Fruit fly (Drosophila melanogaster) whole organism, prepupa: ENCODE measurements around the gene Had1.

ENCODE experiments used
- CG11294 ChIP-seq: fragments of 200-800 bp; sonication (Bioruptor generic); IDR thresholded peaks from 2 replicates; pipeline ENCODE4 v1.3.6; 2022; ENCODE audit warnings: missing biosample characterization, missing genetic modification characterization
- CG11762 ChIP-seq: fragments of 200-800 bp; sonication (Bioruptor generic); optimal IDR thresholded peaks from 3 replicates; lab custom pipeline; 2016; ENCODE audit warnings: missing biosample characterization, missing genetic modification characterization; ENCODE audit not compliant: insufficient read depth
- CG11902 ChIP-seq: fragments of 200-800 bp; sonication (Bioruptor generic); optimal IDR thresholded peaks from 3 replicates; lab custom pipeline; 2016; ENCODE audit warnings: missing biosample characterization, missing genetic modification characterization
- CG15336 ChIP-seq: fragments of 200-800 bp; sonication (Bioruptor generic); IDR thresholded peaks from 2 replicates; pipeline ENCODE4 v1.3.6; 2022; ENCODE audit warnings: missing biosample characterization, missing genetic modification characterization
- CG1621 ChIP-seq: fragments of 200-800 bp; sonication (Bioruptor generic); optimal IDR thresholded peaks from 3 replicates; lab custom pipeline; 2018; ENCODE audit warnings: missing biosample characterization, mild to moderate bottlenecking, missing genetic modification characterization
- CG16779 ChIP-seq: fragments of 200-800 bp; sonication (Bioruptor generic); optimal IDR thresholded peaks from 3 replicates; lab custom pipeline; 2017; ENCODE audit warnings: missing biosample characterization, mild to moderate bottlenecking, missing genetic modification characterization
- CG3032 ChIP-seq: fragments of 200-800 bp; optimal IDR thresholded peaks from 2 replicates; lab custom pipeline; 2019; ENCODE audit warnings: missing biosample characterization, mild to moderate bottlenecking, missing genetic modification characterization, moderate library complexity
- CG31627 ChIP-seq: fragments of 200-800 bp; sonication (Bioruptor generic); optimal IDR thresholded peaks from 3 replicates; lab custom pipeline; 2016; ENCODE audit warnings: missing biosample characterization, missing genetic modification characterization
- CG32006 ChIP-seq: fragments of 200-800 bp; sonication (Bioruptor generic); optimal IDR thresholded peaks from 3 replicates; lab custom pipeline; 2017; ENCODE audit warnings: missing biosample characterization, mild to moderate bottlenecking, missing genetic modification characterization
- CG34406 ChIP-seq: fragments of 200-800 bp; sonication (Bioruptor generic); optimal IDR thresholded peaks from 3 replicates; lab custom pipeline; 2016; ENCODE audit warnings: missing biosample characterization, missing genetic modification characterization
- CG3919 ChIP-seq: fragments of 200-800 bp; sonication (Bioruptor generic); optimal IDR thresholded peaks from 3 replicates; lab custom pipeline; 2016; ENCODE audit warnings: missing biosample characterization, missing genetic modification characterization
- CG4318 ChIP-seq: fragments of 200-800 bp; sonication (Bioruptor generic); optimal IDR thresholded peaks from 3 replicates; lab custom pipeline; 2017; ENCODE audit warnings: missing biosample characterization, mild to moderate bottlenecking, missing genetic modification characterization
- CG6163 ChIP-seq: fragments of 200-800 bp; sonication (Bioruptor generic); IDR thresholded peaks from 3 replicates; pipeline ENCODE4 v1.3.6; 2022; ENCODE audit warnings: missing biosample characterization, missing genetic modification characterization
- CG6276 ChIP-seq: fragments of 200-800 bp; sonication (Bioruptor generic); optimal IDR thresholded peaks from 2 replicates; lab custom pipeline; 2017; ENCODE audit warnings: missing biosample characterization, mild to moderate bottlenecking, missing genetic modification characterization
- CG6792 ChIP-seq: fragments of 200-800 bp; sonication (Bioruptor generic); optimal IDR thresholded peaks from 3 replicates; lab custom pipeline; 2016; ENCODE audit warnings: missing biosample characterization, missing genetic modification characterization
- CG6854 ChIP-seq: fragments of 200-800 bp; sonication (Bioruptor generic); optimal IDR thresholded peaks from 2 replicates; lab custom pipeline; 2017; ENCODE audit warnings: missing biosample characterization, mild to moderate bottlenecking, missing genetic modification characterization
- CG7368 ChIP-seq: fragments of 200-800 bp; sonication (Bioruptor generic); optimal IDR thresholded peaks from 3 replicates; lab custom pipeline; 2016; ENCODE audit warnings: missing biosample characterization, missing genetic modification characterization
- CG8119 ChIP-seq: fragments of 200-800 bp; sonication (Bioruptor generic); IDR thresholded peaks from 3 replicates; pipeline ENCODE4 v1.3.6; 2022; ENCODE audit warnings: missing biosample characterization, missing genetic modification characterization
- CG8632 ChIP-seq: fragments of 200-800 bp; sonication (Bioruptor generic); optimal IDR thresholded peaks from 3 replicates; lab custom pipeline; 2016; ENCODE audit warnings: missing biosample characterization, missing genetic modification characterization
- CG9139 ChIP-seq: fragments of 200-800 bp; sonication (Bioruptor generic); optimal IDR thresholded peaks from 3 replicates; lab custom pipeline; 2017; ENCODE audit warnings: missing biosample characterization, mild to moderate bottlenecking, missing genetic modification characterization
- Eip78C ChIP-seq: fragments of 200-800 bp; sonication (Bioruptor generic); peaks from one replicate; lab custom pipeline; 2016; ENCODE audit warnings: missing biosample characterization, missing genetic modification characterization
- Eip93F ChIP-seq: fragments of 200-800 bp; sonication (Bioruptor generic); optimal IDR thresholded peaks from 2 replicates; lab custom pipeline; 2016; ENCODE audit warnings: missing biosample characterization, mild to moderate bottlenecking, missing genetic modification characterization
- Ets21C ChIP-seq: fragments of 200-800 bp; sonication (Bioruptor generic); optimal IDR thresholded peaks from 3 replicates; lab custom pipeline; 2016; ENCODE audit warnings: missing biosample characterization, missing genetic modification characterization
- Ets96B ChIP-seq: fragments of 200-800 bp; optimal IDR thresholded peaks from 2 replicates; lab custom pipeline; 2019; ENCODE audit warnings: missing biosample characterization, mild to moderate bottlenecking, missing genetic modification characterization, moderate library complexity
- Hr38 ChIP-seq: sonication (Bioruptor generic); optimal IDR thresholded peaks from 2 replicates; lab custom pipeline; 2016; ENCODE audit warnings: missing biosample characterization, missing genetic modification characterization
- Met ChIP-seq: fragments of 200-800 bp; sonication (Bioruptor generic); optimal IDR thresholded peaks from 3 replicates; lab custom pipeline; 2016; ENCODE audit warnings: missing biosample characterization, missing genetic modification characterization
- OdsH ChIP-seq: fragments of 200-800 bp; sonication (Bioruptor generic); optimal IDR thresholded peaks from 3 replicates; lab custom pipeline; 2016; ENCODE audit warnings: missing biosample characterization, missing genetic modification characterization
- Sox102F ChIP-seq: fragments of 200-800 bp; sonication (Bioruptor generic); optimal IDR thresholded peaks from 2 replicates; lab custom pipeline; 2016; ENCODE audit warnings: missing biosample characterization, mild to moderate bottlenecking, missing genetic modification characterization
- achi ChIP-seq: fragments of 200-800 bp; sonication (Bioruptor generic); optimal IDR thresholded peaks from 3 replicates; lab custom pipeline; 2016; ENCODE audit warnings: missing biosample characterization, missing genetic modification characterization
- acj6 ChIP-seq: fragments of 200-800 bp; sonication (Bioruptor generic); optimal IDR thresholded peaks from 3 replicates; lab custom pipeline; 2016; ENCODE audit warnings: missing biosample characterization, missing genetic modification characterization
- cyc ChIP-seq: fragments of 200-800 bp; sonication (Bioruptor generic); optimal IDR thresholded peaks from 3 replicates; lab custom pipeline; 2016; ENCODE audit warnings: missing biosample characterization, missing genetic modification characterization
- dsx ChIP-seq: fragments of 200-800 bp; optimal IDR thresholded peaks from 3 replicates; lab custom pipeline; 2019; ENCODE audit warnings: missing biosample characterization, mild to moderate bottlenecking, missing genetic modification characterization, moderate library complexity; ENCODE audit not compliant: poor library complexity, severe bottlenecking
- eg ChIP-seq: fragments of 200-800 bp; sonication (Bioruptor generic); IDR thresholded peaks from 3 replicates; pipeline ENCODE4 v1.3.6; 2022; ENCODE audit warnings: missing biosample characterization, missing genetic modification characterization
- esn ChIP-seq: fragments of 200-800 bp; sonication (Bioruptor generic); optimal IDR thresholded peaks from 2 replicates; lab custom pipeline; 2016; ENCODE audit warnings: missing biosample characterization, mild to moderate bottlenecking, missing genetic modification characterization, moderate library complexity
- fd59A ChIP-seq: fragments of 200-800 bp; sonication (Bioruptor generic); optimal IDR thresholded peaks from 2 replicates; lab custom pipeline; 2017; ENCODE audit warnings: missing biosample characterization, mild to moderate bottlenecking, missing genetic modification characterization, missing genetic modification reagents
- fkh ChIP-seq: fragments of 200-800 bp; sonication (Bioruptor generic); optimal IDR thresholded peaks from 3 replicates; lab custom pipeline; 2017; ENCODE audit warnings: missing biosample characterization, mild to moderate bottlenecking, missing genetic modification characterization, moderate library complexity
- lz ChIP-seq: fragments of 200-800 bp; sonication (Bioruptor generic); optimal IDR thresholded peaks from 3 replicates; lab custom pipeline; 2016; ENCODE audit warnings: missing biosample characterization, missing genetic modification characterization
- net ChIP-seq: fragments of 200-800 bp; sonication (Bioruptor generic); optimal IDR thresholded peaks from 3 replicates; lab custom pipeline; 2016; ENCODE audit warnings: missing biosample characterization, missing genetic modification characterization
- pdm3 ChIP-seq: fragments of 200-800 bp; sonication (Bioruptor generic); optimal IDR thresholded peaks from 3 replicates; lab custom pipeline; 2016; ENCODE audit warnings: missing biosample characterization, missing genetic modification characterization
- spab ChIP-seq: fragments of 200-800 bp; sonication (Bioruptor generic); optimal IDR thresholded peaks from 2 replicates; lab custom pipeline; 2017; ENCODE audit warnings: missing biosample characterization, mild to moderate bottlenecking, missing genetic modification characterization, missing genetic modification reagents
- ss ChIP-seq, 2 experiments: fragments of 200-800 bp; sonication (Bioruptor generic); optimal IDR thresholded peaks; 2 replicates in 1 of 2; 3 replicates in 1 of 2; lab custom pipeline; 2017 to 2018; ENCODE audit warnings: mild to moderate bottlenecking in 2 of 2, missing biosample characterization in 2 of 2, missing genetic modification characterization in 2 of 2, moderate library complexity in 1 of 2
- svp ChIP-seq: fragments of 200-800 bp; sonication (Bioruptor generic); peaks from one replicate; lab custom pipeline; 2016; ENCODE audit warnings: missing biosample characterization, missing genetic modification characterization
- topi ChIP-seq: fragments of 200-800 bp; sonication (Bioruptor generic); optimal IDR thresholded peaks from 3 replicates; lab custom pipeline; 2016; ENCODE audit warnings: missing biosample characterization, missing genetic modification characterization
- vri ChIP-seq: fragments of 200-800 bp; sonication (Bioruptor generic); optimal IDR thresholded peaks from 3 replicates; lab custom pipeline; 2016; ENCODE audit warnings: missing biosample characterization, mild to moderate bottlenecking, missing genetic modification characterization

The Had1 gene

DNA sequence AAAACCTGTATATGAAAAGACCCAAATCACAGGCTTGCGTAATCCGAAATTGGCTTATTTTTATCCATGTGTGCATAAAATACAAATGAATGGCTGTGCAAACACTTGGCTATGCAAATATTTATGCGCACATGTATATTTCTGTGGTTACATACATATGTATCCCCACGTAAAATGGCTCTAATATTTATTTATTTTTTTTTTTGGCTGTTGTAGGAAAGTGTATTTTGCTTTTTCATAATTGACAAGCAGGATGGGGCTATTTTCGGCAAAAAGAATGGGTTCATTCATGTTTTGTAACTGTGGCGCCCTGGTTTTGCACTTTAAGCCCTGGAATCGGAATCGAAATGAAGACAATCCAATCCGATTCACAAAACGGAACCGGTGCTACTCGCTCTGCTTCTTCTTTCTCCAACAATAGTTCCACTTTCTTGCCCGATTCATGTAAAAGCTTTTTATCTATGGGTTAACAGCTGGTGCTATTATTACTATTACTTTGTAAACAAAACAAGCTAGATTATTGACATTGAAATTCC lies 26.7 kb upstream of the Had1 start (continued):
- TF ChIP-seq eg (peak; percentile 91), vri (GFP tag; lab: Kevin White, UChicago) (peak; percentile 67), svp (GFP tag; lab: Kevin White, UChicago) (peak; percentile 86), net (GFP tag; lab: Kevin White, UChicago) (peak; percentile 84), spab (GFP tag; lab: Kevin White, UChicago) (peak; percentile 31), Ets21C (GFP tag; lab: Kevin White, UChicago) (peak; percentile 70), CG8119 (GFP tag; lab: Robert Waterston, UW) (peak; percentile 82), Met (GFP tag; lab: Kevin White, UChicago) (peak; percentile 79), Eip93F (GFP tag; lab: Kevin White, UChicago) (peak; percentile 20), CG11294 (GFP tag; lab: Robert Waterston, UW) (peak; percentile 68), CG6276 (GFP tag; lab: Kevin White, UChicago) (no peak), dsx (GFP tag; lab: Kevin White, UChicago) (peak; percentile 62), esn (GFP tag; lab: Kevin White, UChicago) (peak; percentile 80), CG11902 (GFP tag; lab: Kevin White, UChicago) (peak; percentile 45), lz (GFP tag; lab: Kevin White, UChicago) (peak; percentile 77), achi (GFP tag; lab: Kevin White, UChicago) (peak; percentile 80), CG1621 (no peak), CG6163 (GFP tag; lab: Robert Waterston, UW) (peak; percentile 86), topi (peak; percentile 75), CG15336 (peak; percentile 86), CG6854 (peak; percentile 22), acj6 (GFP tag; lab: Kevin White, UChicago) (peak; percentile 82), CG9139 (no peak), fkh (GFP tag; lab: Kevin White, UChicago) (peak; percentile 59), OdsH (GFP tag; lab: Kevin White, UChicago) (peak; percentile 85)

DNA sequence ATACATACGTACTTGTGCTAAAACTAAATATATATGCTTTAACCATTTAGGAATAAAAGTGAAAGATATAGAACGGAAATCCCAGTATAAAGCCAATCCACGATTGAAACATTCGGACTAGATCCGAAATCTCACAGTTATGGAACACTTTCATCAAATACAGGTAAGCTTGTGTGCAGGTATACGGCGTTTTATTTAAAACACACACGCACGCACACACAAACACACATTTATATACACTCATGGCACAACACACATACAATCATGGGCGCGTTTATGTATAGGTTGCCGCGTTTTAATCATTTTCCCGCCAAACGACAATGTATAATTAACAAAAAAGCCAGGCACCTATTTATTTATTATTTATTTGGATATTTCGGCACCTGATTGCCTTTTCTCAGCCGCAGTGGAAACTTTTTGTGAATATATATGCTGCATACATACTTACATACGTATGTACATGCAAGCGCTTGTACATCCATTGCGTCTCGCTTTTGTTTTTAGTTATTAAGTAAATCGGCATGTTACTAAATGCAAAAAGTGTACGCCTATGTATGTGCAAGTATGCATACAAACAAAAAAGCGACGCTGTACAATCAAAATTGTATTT lies 25.9 kb upstream of the Had1 start:
- TF ChIP-seq CG11762 (GFP tag; lab: Kevin White, UChicago) (no peak), CG4318 (GFP tag; lab: Kevin White, UChicago) (no peak), Eip78C (GFP tag; lab: Kevin White, UChicago) (no peak), svp (GFP tag; lab: Kevin White, UChicago) (peak; percentile 51)

DNA sequence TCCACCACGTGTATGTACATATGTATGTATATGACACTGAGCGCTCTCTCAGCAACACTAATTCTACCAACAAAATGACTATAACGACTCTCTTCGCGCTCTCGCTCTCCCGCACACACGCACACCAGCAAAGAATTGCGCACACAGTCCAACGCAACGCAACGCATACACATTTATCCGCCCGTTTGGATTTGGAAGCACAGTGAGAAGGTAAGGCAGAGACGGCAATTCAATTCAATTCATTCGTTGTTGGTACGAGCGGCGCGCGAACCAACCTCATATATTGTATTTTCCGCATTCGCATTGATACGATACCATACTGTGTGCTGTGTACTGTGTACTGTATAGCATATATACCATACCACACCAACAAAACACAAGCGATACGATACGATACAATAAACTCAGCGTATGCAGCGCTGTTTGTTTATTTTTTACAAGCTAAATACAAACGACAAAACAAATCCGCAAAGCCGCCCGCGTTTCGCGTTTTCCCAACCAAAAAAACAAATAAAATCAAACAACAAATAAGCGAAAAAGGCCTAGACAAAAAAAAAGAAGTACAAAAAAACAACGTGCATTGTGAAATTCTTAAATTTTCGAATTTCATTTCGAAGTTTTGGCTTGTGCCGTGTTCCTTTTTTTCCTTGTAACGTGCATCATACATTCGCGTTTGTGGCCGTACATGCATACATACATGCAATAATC lies 25.1 kb upstream of the Had1 start, which contains the start of the genes CG9921 and Dsp1:
CG9921 (minus strand) TSS at position 167 of the 708 bp plus-strand sequence.
Dsp1 (plus strand) TSS at position 179 of the 708 bp plus-strand sequence.
- TF ChIP-seq CG8632 (no peak), esn (GFP tag; lab: Kevin White, UChicago) (no peak), achi (GFP tag; lab: Kevin White, UChicago) (peak; percentile 1), CG32006 (GFP tag; lab: Kevin White, UChicago) (peak; percentile 10), CG6163 (GFP tag; lab: Robert Waterston, UW) (peak; percentile 51; the same call in 2 of the 3 replicates), CG31627 (GFP tag; lab: Kevin White, UChicago) (no peak), CG11902 (GFP tag; lab: Kevin White, UChicago) (no peak), CG34406 (GFP tag; lab: Kevin White, UChicago) (no peak), CG3919 (GFP tag; lab: Kevin White, UChicago) (peak; percentile 2), cyc (GFP tag; lab: Kevin White, UChicago) (no peak), pdm3 (no peak), vri (GFP tag; lab: Kevin White, UChicago) (peak; percentile 30), dsx (GFP tag; lab: Kevin White, UChicago) (peak; percentile 40), ss (GFP tag; optimal IDR thresholded peaks at IDR 0.05; lab: Kevin White, UChicago) (no peak), Ets96B (tag; lab: Kevin White, UChicago) (no peak), CG3032 (tag; lab: Kevin White, UChicago) (no peak), Sox102F (peak; percentile 17), CG8119 (GFP tag; lab: Robert Waterston, UW) (no peak), CG16779 (tag; lab: Kevin White, UChicago) (no peak), Hr38 (GFP tag; lab: Kevin White, UChicago) (no peak), CG6854 (peak; percentile 13), topi (no peak), lz (GFP tag; lab: Kevin White, UChicago) (no peak), CG7368 (no peak), spab (GFP tag; lab: Kevin White, UChicago) (no peak), fd59A (GFP tag; lab: Kevin White, UChicago) (no peak), net (GFP tag; lab: Kevin White, UChicago) (no peak), eg (peak; percentile 47; the same call in 2 of the 3 replicates), CG6792 (GFP tag; lab: Kevin White, UChicago) (no peak)
